Worm (Caenorhabditis elegans): ENCODE measurements around the gene wee-1.1.

- TF ChIP-seq lin-35 (GFP tag; optimal IDR thresholded peaks at IDR 0.05), result no peak
- no peak for TF ChIP-seq unc-130 (GFP tag; optimal IDR thresholded peaks at IDR 0.05)
- TF ChIP-seq fkh-3 (tag; optimal IDR thresholded peaks at IDR 0.05), result no peak
- TF ChIP-seq gei-17 (GFP tag; optimal IDR thresholded peaks at IDR 0.05), result no peak
- TF ChIP-seq aptf-3 (GFP tag; IDR thresholded peaks at IDR 0.05), result no peak
- no peak for TF ChIP-seq unc-62 (GFP tag; optimal IDR thresholded peaks at IDR 0.05)
These were observed 25.8 kb downstream of the wee-1.1 start, which contains the start of gene zfp-2 for ce11 chrII:9557437-9558150.
